Worm (Caenorhabditis elegans) whole organism, L1 larva: ENCODE results near the gene txt-18.
A peak's percentile ranks its signal among the peaks of the same experiment; 100 is the strongest.

Source experiments
- C04F5.9 ChIP-seq: sonication (generic microtip); optimal IDR thresholded peaks from 2 replicates; lab custom pipeline; 2016; ENCODE audit warnings: missing genetic modification characterization, missing compliant biosample characterization
- C34B4.2 ChIP-seq: sonication (generic microtip); optimal IDR thresholded peaks from 2 replicates; lab custom pipeline; 2017; ENCODE audit warnings: mild to moderate bottlenecking, missing genetic modification characterization, missing compliant biosample characterization
- aha-1 ChIP-seq: fragments of 150-350 bp; optimal IDR thresholded peaks from 2 replicates; lab custom pipeline; 2014; ENCODE audit warnings: missing biosample characterization, missing genetic modification characterization
- aly-2 ChIP-seq: fragments of 150-350 bp; optimal IDR thresholded peaks from 2 replicates; lab custom pipeline; 2014; ENCODE audit warnings: missing biosample characterization, missing genetic modification characterization
- ama-1 ChIP-seq: fragments of 150-350 bp; optimal IDR thresholded peaks from 2 replicates; lab custom pipeline; 2014
- ceh-8 ChIP-seq: fragments of 200-800 bp; sonication (Bioruptor generic); optimal IDR thresholded peaks from 2 replicates; lab custom pipeline; 2018; ENCODE audit warnings: mild to moderate bottlenecking, missing genetic modification characterization, moderate library complexity, missing compliant biosample characterization
- ceh-88 ChIP-seq: fragments of 200-800 bp; sonication (Bioruptor generic); IDR thresholded peaks from 2 replicates; pipeline ENCODE4 v1.3.6; 2022; ENCODE audit warnings: missing genetic modification characterization, missing compliant biosample characterization
- ceh-90 ChIP-seq: sonication (generic microtip); optimal IDR thresholded peaks from 2 replicates; lab custom pipeline; 2016; ENCODE audit warnings: missing genetic modification characterization, missing compliant biosample characterization
- ces-1 ChIP-seq: fragments of 150-350 bp; optimal IDR thresholded peaks from 2 replicates; lab custom pipeline; 2014; ENCODE audit warnings: missing biosample characterization, missing genetic modification reagents, missing genetic modification characterization
- dpl-1 ChIP-seq, 3 experiments: fragments of 150-350 bp in 2 of 3; sonication (generic microtip) in 1 of 3; optimal IDR thresholded peaks; 2 replicates each; lab custom pipeline; 2014 to 2017; ENCODE audit warnings: missing biosample characterization in 3 of 3, missing genetic modification characterization in 3 of 3, missing genetic modification reagents in 3 of 3
- dsc-1 ChIP-seq: sonication (generic microtip); optimal IDR thresholded peaks from 2 replicates; lab custom pipeline; 2016; ENCODE audit warnings: mild to moderate bottlenecking, missing genetic modification characterization, missing compliant biosample characterization
- egl-27 ChIP-seq, 2 experiments: fragments of 150-350 bp in 1 of 2; sonication (generic microtip); optimal IDR thresholded peaks; 3 replicates each; lab custom pipeline; 2017 to 2018; ENCODE audit warnings: missing biosample characterization in 2 of 2, missing genetic modification characterization in 2 of 2, missing genetic modification reagents in 2 of 2
- elt-2 ChIP-seq: sonication (generic microtip); optimal IDR thresholded peaks from 2 replicates; lab custom pipeline; 2016; ENCODE audit warnings: missing genetic modification characterization, mild to moderate bottlenecking, inconsistent platforms, missing compliant biosample characterization, missing genetic modification reagents
- elt-3 ChIP-seq, 6 experiments: fragments of 150-350 bp in 1 of 6; sonication (generic microtip); optimal IDR thresholded peaks; 2 replicates each; lab custom pipeline; 2017 to 2018; ENCODE audit warnings: missing biosample characterization in 6 of 6, missing genetic modification characterization in 6 of 6, inconsistent platforms in 1 of 6
- ets-5 ChIP-seq: fragments of 200-800 bp; sonication (Bioruptor generic); IDR thresholded peaks from 2 replicates; pipeline ENCODE4 v1.3.6; 2022; ENCODE audit warnings: missing genetic modification characterization, missing compliant biosample characterization
- fkh-4 ChIP-seq: sonication (generic microtip); optimal IDR thresholded peaks from 2 replicates; lab custom pipeline; 2016; ENCODE audit warnings: missing compliant biosample characterization, missing genetic modification characterization, borderline replicate concordance
- fkh-8 ChIP-seq: sonication (generic microtip); optimal IDR thresholded peaks from 2 replicates; lab custom pipeline; 2016; ENCODE audit warnings: mild to moderate bottlenecking, missing genetic modification characterization, missing compliant biosample characterization
- hlh-4 ChIP-seq: sonication (generic microtip); optimal IDR thresholded peaks from 2 replicates; lab custom pipeline; 2016; ENCODE audit warnings: mild to moderate bottlenecking, missing genetic modification characterization, missing compliant biosample characterization
- irx-1 ChIP-seq: sonication (generic microtip); optimal IDR thresholded peaks from 2 replicates; lab custom pipeline; 2016; ENCODE audit warnings: missing genetic modification characterization, missing compliant biosample characterization
- jun-1 ChIP-seq: fragments of 150-350 bp; optimal IDR thresholded peaks from 2 replicates; lab custom pipeline; 2014; ENCODE audit warnings: missing biosample characterization, missing genetic modification reagents, missing genetic modification characterization
- lin-13 ChIP-seq: fragments of 150-350 bp; optimal IDR thresholded peaks from 2 replicates; lab custom pipeline; 2014; ENCODE audit warnings: missing biosample characterization, missing genetic modification reagents, missing genetic modification characterization
- lin-14 ChIP-seq: fragments of 200-800 bp; sonication (Bioruptor generic); optimal IDR thresholded peaks from 2 replicates; lab custom pipeline; 2018; ENCODE audit warnings: mild to moderate bottlenecking, missing genetic modification characterization, moderate library complexity, missing compliant biosample characterization
- lin-39 ChIP-seq: fragments of 150-350 bp; optimal IDR thresholded peaks from 2 replicates; lab custom pipeline; 2014; ENCODE audit warnings: missing biosample characterization, missing genetic modification reagents, missing genetic modification characterization
- lsy-2 ChIP-seq, 2 experiments: fragments of 150-350 bp; optimal IDR thresholded peaks; 2 replicates each; lab custom pipeline; 2014; ENCODE audit warnings: missing biosample characterization in 2 of 2, missing genetic modification characterization in 2 of 2
- mab-9 ChIP-seq: fragments of 200-800 bp; sonication (Bioruptor generic); IDR thresholded peaks from 2 replicates; pipeline ENCODE4 v1.3.6; 2022; ENCODE audit warnings: missing genetic modification reagents, missing genetic modification characterization, missing compliant biosample characterization
- mdl-1 ChIP-seq, 2 experiments: fragments of 150-350 bp; optimal IDR thresholded peaks; 2 replicates each; lab custom pipeline; 2014 to 2017; ENCODE audit warnings: missing biosample characterization in 2 of 2, missing genetic modification characterization in 2 of 2, inconsistent platforms in 1 of 2
- mef-2 ChIP-seq: fragments of 150-350 bp; optimal IDR thresholded peaks from 2 replicates; lab custom pipeline; 2014; ENCODE audit warnings: missing biosample characterization, missing genetic modification characterization
- mep-1 ChIP-seq: fragments of 150-350 bp; optimal IDR thresholded peaks from 2 replicates; lab custom pipeline; 2014; ENCODE audit warnings: missing biosample characterization, missing genetic modification characterization
- nhr-11 ChIP-seq: fragments of 150-350 bp; optimal IDR thresholded peaks from 2 replicates; lab custom pipeline; 2014; ENCODE audit warnings: missing biosample characterization, missing genetic modification characterization
- nhr-12 ChIP-seq: sonication (generic microtip); optimal IDR thresholded peaks from 2 replicates; lab custom pipeline; 2017; ENCODE audit warnings: missing biosample characterization, missing genetic modification characterization
- nhr-20 ChIP-seq: sonication (generic microtip); optimal IDR thresholded peaks from 2 replicates; lab custom pipeline; 2016; ENCODE audit warnings: mild to moderate bottlenecking, missing genetic modification characterization, missing compliant biosample characterization
- nhr-237 ChIP-seq: fragments of 150-350 bp; optimal IDR thresholded peaks from 2 replicates; lab custom pipeline; 2014; ENCODE audit warnings: missing biosample characterization, missing genetic modification characterization
- nhr-28 ChIP-seq: fragments of 150-350 bp; optimal IDR thresholded peaks from 2 replicates; lab custom pipeline; 2014; ENCODE audit warnings: missing biosample characterization, missing genetic modification characterization
- nhr-47 ChIP-seq: sonication (generic microtip); optimal IDR thresholded peaks from 2 replicates; lab custom pipeline; 2016; ENCODE audit warnings: mild to moderate bottlenecking, missing genetic modification characterization, moderate library complexity, missing compliant biosample characterization
- nhr-71 ChIP-seq: sonication (generic microtip); optimal IDR thresholded peaks from 2 replicates; lab custom pipeline; 2016; ENCODE audit warnings: mild to moderate bottlenecking, missing genetic modification characterization, moderate library complexity, missing compliant biosample characterization
- nhr-77 ChIP-seq: fragments of 150-350 bp; optimal IDR thresholded peaks from 2 replicates; lab custom pipeline; 2014; ENCODE audit warnings: missing biosample characterization, missing genetic modification characterization
- nhr-85 ChIP-seq: sonication (generic microtip); peaks from one replicate; lab custom pipeline; 2016; ENCODE audit warnings: missing genetic modification characterization, inconsistent platforms, missing compliant biosample characterization
- pax-3 ChIP-seq: fragments of 200-800 bp; sonication (Bioruptor generic); optimal IDR thresholded peaks from 2 replicates; lab custom pipeline; 2018; ENCODE audit warnings: mild to moderate bottlenecking, missing genetic modification characterization, moderate library complexity, missing compliant biosample characterization
- pqm-1 ChIP-seq: sonication (generic microtip); optimal IDR thresholded peaks from 3 replicates; lab custom pipeline; 2017; ENCODE audit warnings: missing biosample characterization, missing genetic modification characterization
- rnt-1 ChIP-seq: sonication (generic microtip); optimal IDR thresholded peaks from 2 replicates; lab custom pipeline; 2016; ENCODE audit warnings: mild to moderate bottlenecking, missing genetic modification characterization, moderate library complexity, missing compliant biosample characterization
- skn-1 ChIP-seq: fragments of 150-350 bp; optimal IDR thresholded peaks from 2 replicates; lab custom pipeline; 2014; ENCODE audit warnings: missing biosample characterization, missing genetic modification characterization
- snpc-4 ChIP-seq: fragments of 150-350 bp; optimal IDR thresholded peaks from 2 replicates; lab custom pipeline; 2014; ENCODE audit warnings: missing biosample characterization, missing genetic modification characterization
- snu-23 ChIP-seq: sonication (generic microtip); optimal IDR thresholded peaks from 2 replicates; lab custom pipeline; 2016; ENCODE audit warnings: missing genetic modification characterization, missing compliant biosample characterization
- tbx-2 ChIP-seq: sonication (generic microtip); optimal IDR thresholded peaks from 2 replicates; lab custom pipeline; 2016; ENCODE audit warnings: missing genetic modification characterization, missing compliant biosample characterization
- tlp-1 ChIP-seq: fragments of 150-350 bp; optimal IDR thresholded peaks from 2 replicates; lab custom pipeline; 2014; ENCODE audit warnings: missing biosample characterization, missing genetic modification characterization
- unc-30 ChIP-seq: sonication (generic microtip); optimal IDR thresholded peaks from 2 replicates; lab custom pipeline; 2017; ENCODE audit warnings: missing biosample characterization, missing genetic modification characterization
- vab-15 ChIP-seq: sonication (generic microtip); optimal IDR thresholded peaks from 2 replicates; lab custom pipeline; 2017; ENCODE audit warnings: missing genotype, mild to moderate bottlenecking, missing genetic modification characterization, missing compliant biosample characterization
- zag-1 ChIP-seq: fragments of 150-350 bp; optimal IDR thresholded peaks from 2 replicates; lab custom pipeline; 2014; ENCODE audit warnings: missing biosample characterization, missing genetic modification characterization

Gene txt-18

DNA sequence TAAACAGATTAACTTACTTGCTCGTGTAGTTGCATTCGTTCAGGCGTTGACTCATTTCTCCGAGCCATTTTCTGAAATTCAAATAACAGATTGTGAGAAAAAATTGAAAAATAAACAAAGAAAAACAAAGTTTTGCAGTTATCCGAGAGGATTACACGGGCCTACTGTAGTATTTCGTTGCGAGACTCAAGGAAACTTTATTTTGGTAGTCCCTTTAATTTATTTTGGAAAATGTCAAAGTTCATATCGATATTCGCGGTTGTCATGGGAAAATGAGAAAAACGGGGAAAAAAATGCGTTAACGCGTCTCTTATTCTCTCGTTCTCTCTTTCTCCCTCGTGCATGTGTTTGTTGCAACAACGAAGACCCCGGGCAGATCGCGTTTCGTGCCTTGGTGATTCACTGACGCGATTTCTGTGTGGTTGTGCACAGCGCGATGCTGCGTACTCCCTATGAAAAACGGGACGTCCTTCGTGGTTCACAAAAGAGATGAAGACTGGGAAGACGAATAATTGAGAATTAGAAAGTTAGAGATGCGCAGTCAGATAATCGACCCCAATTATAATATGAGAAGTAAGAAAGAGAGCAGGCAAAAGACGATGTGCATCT, 12.5 kb upstream of the txt-18 start, which contains the start of gene set-4 (continued):
- TF ChIP-seq dpl-1 (GFP tag; optimal IDR thresholded peaks at IDR 0.05; lab: Kevin White, UChicago) = peak; percentile 86 to 90 (median 89)
- peak; percentile 97 for TF ChIP-seq snu-23 (GFP tag; lab: Kevin White, UChicago)
- TF ChIP-seq aly-2 = peak; percentile 65
- no peak for TF ChIP-seq nhr-12 (tag; lab: Kevin White, UChicago)
- TF ChIP-seq nhr-11 (tag; lab: Kevin White, UChicago) = peak; percentile 71
- peak; percentile 88 for TF ChIP-seq snpc-4 (tag; lab: Kevin White, UChicago)
- peak; percentile 60 for TF ChIP-seq nhr-237 (tag; lab: Kevin White, UChicago)
- peak; percentile 74 for TF ChIP-seq lin-39 (tag; lab: Kevin White, UChicago)
- TF ChIP-seq nhr-28 (tag; lab: Kevin White, UChicago) = no peak
- TF ChIP-seq unc-30 (tag; lab: Kevin White, UChicago) = no peak
- peak; percentile 89 for TF ChIP-seq lin-13
- peak; percentile 95 for TF ChIP-seq tbx-2 (tag; lab: Kevin White, UChicago)
- TF ChIP-seq nhr-20 (tag; lab: Kevin White, UChicago) = peak; percentile 97
- no peak for TF ChIP-seq hlh-4
- peak; percentile 86 for TF ChIP-seq ceh-8 (GFP tag; lab: Kevin White, UChicago)
- TF ChIP-seq zag-1 (tag; lab: Kevin White, UChicago) = no peak
- peak; percentile 97 for TF ChIP-seq nhr-85 (tag; lab: Kevin White, UChicago)
- TF ChIP-seq skn-1 (tag; lab: Kevin White, UChicago) = peak; percentile 85
- TF ChIP-seq ama-1 (lab: Kevin White, UChicago) = peak; percentile 32
- TF ChIP-seq mep-1 (tag; lab: Kevin White, UChicago) = peak; percentile 97
- TF ChIP-seq ceh-90 (tag; lab: Kevin White, UChicago) = no peak
- TF ChIP-seq nhr-77 (tag; lab: Kevin White, UChicago) = peak; percentile 92
- peak; percentile 33 for TF ChIP-seq fkh-4 (tag; lab: Kevin White, UChicago)
- no peak for TF ChIP-seq tlp-1 (tag; lab: Kevin White, UChicago)
- TF ChIP-seq pqm-1 (tag; lab: Kevin White, UChicago) = no peak
- TF ChIP-seq nhr-47 = peak; percentile 96
- peak; percentile 70 for TF ChIP-seq ceh-88
- TF ChIP-seq rnt-1 (tag; lab: Kevin White, UChicago) = peak; percentile 96
- peak; percentile 92 for TF ChIP-seq irx-1
- TF ChIP-seq jun-1 (tag; lab: Kevin White, UChicago) = peak; percentile 90
- peak; percentile 83 for TF ChIP-seq elt-2 (tag; lab: Kevin White, UChicago)
- peak; percentile 98 for TF ChIP-seq lin-14 (GFP tag; lab: Kevin White, UChicago)
- peak in 2 of 6 experiments; percentile 69 to 70 for TF ChIP-seq elt-3 (tag; optimal IDR thresholded peaks at IDR 0.05; lab: Kevin White, UChicago)
- TF ChIP-seq egl-27 (tag; optimal IDR thresholded peaks at IDR 0.05; lab: Kevin White, UChicago) = peak; percentile 46 to 64
- no peak for TF ChIP-seq ces-1 (GFP tag; lab: Kevin White, UChicago)
- peak; percentile 94 to 95 for TF ChIP-seq lsy-2 (tag; optimal IDR thresholded peaks at IDR 0.05; lab: Kevin White, UChicago)
- peak; percentile 82 for TF ChIP-seq C04F5.9 (tag; lab: Kevin White, UChicago)
- peak; percentile 23 for TF ChIP-seq C34B4.2
- TF ChIP-seq vab-15 (tag; lab: Kevin White, UChicago) = no peak
- peak; percentile 81 for TF ChIP-seq aha-1
- peak; percentile 80 for TF ChIP-seq pax-3 (tag; lab: Kevin White, UChicago)
- peak; percentile 71 for TF ChIP-seq mab-9
- TF ChIP-seq fkh-8 (tag; lab: Kevin White, UChicago) = peak; percentile 93
- TF ChIP-seq ets-5 = no peak
- peak; percentile 71 for TF ChIP-seq mef-2
- TF ChIP-seq mdl-1 (tag; optimal IDR thresholded peaks at IDR 0.05; lab: Kevin White, UChicago) = peak; percentile 40 to 93
- TF ChIP-seq nhr-71 = peak; percentile 97
- peak; percentile 95 for TF ChIP-seq dsc-1 (tag; lab: Kevin White, UChicago)
- TF ChIP-seq, all 84 proteins: peak for 63
